Worm (Caenorhabditis elegans) whole organism, L1 larva: Measurements from ENCODE around the gene str-159.

Source experiments
- C16A3.4 ChIP-seq: fragments of 150-350 bp; optimal IDR thresholded peaks from 2 replicates; lab custom pipeline; 2014; ENCODE audit warnings: missing biosample characterization, missing genetic modification characterization
- C34B4.2 ChIP-seq: sonication (generic microtip); optimal IDR thresholded peaks from 2 replicates; lab custom pipeline; 2017; ENCODE audit warnings: mild to moderate bottlenecking, missing genetic modification characterization, missing compliant biosample characterization
- Y116A8C.19 ChIP-seq: sonication (generic microtip); optimal IDR thresholded peaks from 2 replicates; lab custom pipeline; 2016; ENCODE audit warnings: missing compliant biosample characterization, missing genetic modification characterization, borderline replicate concordance
- aha-1 ChIP-seq: fragments of 150-350 bp; optimal IDR thresholded peaks from 2 replicates; lab custom pipeline; 2014; ENCODE audit warnings: missing biosample characterization, missing genetic modification characterization
- alr-1 ChIP-seq: fragments of 200-800 bp; sonication (Bioruptor generic); optimal IDR thresholded peaks from 2 replicates; lab custom pipeline; 2018; ENCODE audit warnings: borderline replicate concordance, mild to moderate bottlenecking, missing genetic modification characterization, missing compliant biosample characterization
- ceh-63 ChIP-seq: fragments of 200-800 bp; sonication (Bioruptor generic); optimal IDR thresholded peaks from 2 replicates; lab custom pipeline; 2018; ENCODE audit warnings: mild to moderate bottlenecking, missing genetic modification characterization, missing compliant biosample characterization
- ceh-88 ChIP-seq: fragments of 200-800 bp; sonication (Bioruptor generic); IDR thresholded peaks from 2 replicates; pipeline ENCODE4 v1.3.6; 2022; ENCODE audit warnings: missing genetic modification characterization, missing compliant biosample characterization
- ceh-90 ChIP-seq: sonication (generic microtip); optimal IDR thresholded peaks from 2 replicates; lab custom pipeline; 2016; ENCODE audit warnings: missing genetic modification characterization, missing compliant biosample characterization
- ces-1 ChIP-seq: fragments of 150-350 bp; optimal IDR thresholded peaks from 2 replicates; lab custom pipeline; 2014; ENCODE audit warnings: missing biosample characterization, missing genetic modification reagents, missing genetic modification characterization
- efl-1 ChIP-seq, 4 experiments: fragments of 150-350 bp; optimal IDR thresholded peaks in 3 of 4; peaks in 1 of 4; 1 replicate in 1 of 4; 2 replicates in 3 of 4; lab custom pipeline; 2014; ENCODE audit warnings: missing biosample characterization in 2 of 4, missing genetic modification characterization in 2 of 4, missing genetic modification reagents in 2 of 4
- egl-27 ChIP-seq, 2 experiments: fragments of 150-350 bp in 1 of 2; sonication (generic microtip); optimal IDR thresholded peaks; 3 replicates each; lab custom pipeline; 2017 to 2018; ENCODE audit warnings: missing biosample characterization in 2 of 2, missing genetic modification characterization in 2 of 2, missing genetic modification reagents in 2 of 2
- elt-2 ChIP-seq: sonication (generic microtip); optimal IDR thresholded peaks from 2 replicates; lab custom pipeline; 2016; ENCODE audit warnings: missing genetic modification characterization, mild to moderate bottlenecking, inconsistent platforms, missing compliant biosample characterization, missing genetic modification reagents
- fkh-10 ChIP-seq: sonication (generic microtip); optimal IDR thresholded peaks from 2 replicates; lab custom pipeline; 2017; ENCODE audit warnings: missing biosample characterization, missing genetic modification reagents, missing genetic modification characterization
- fkh-4 ChIP-seq: sonication (generic microtip); optimal IDR thresholded peaks from 2 replicates; lab custom pipeline; 2016; ENCODE audit warnings: missing compliant biosample characterization, missing genetic modification characterization, borderline replicate concordance
- hlh-17 ChIP-seq: fragments of 200-800 bp; sonication (Bioruptor generic); optimal IDR thresholded peaks from 2 replicates; lab custom pipeline; 2018; ENCODE audit warnings: missing genetic modification characterization, mild to moderate bottlenecking, missing compliant biosample characterization, moderate library complexity, borderline replicate concordance
- isw-1 ChIP-seq: fragments of 200-800 bp; sonication (Bioruptor generic); IDR thresholded peaks from 2 replicates; pipeline ENCODE4 v1.3.6; 2022; ENCODE audit warnings: missing genetic modification characterization, missing compliant biosample characterization
- lin-35 ChIP-seq, 2 experiments: fragments of 150-350 bp; optimal IDR thresholded peaks; 2 replicates each; lab custom pipeline; 2014; ENCODE audit warnings: missing biosample characterization in 2 of 2, missing genetic modification characterization in 2 of 2, missing genetic modification reagents in 2 of 2
- mab-9 ChIP-seq: fragments of 200-800 bp; sonication (Bioruptor generic); IDR thresholded peaks from 2 replicates; pipeline ENCODE4 v1.3.6; 2022; ENCODE audit warnings: missing genetic modification reagents, missing genetic modification characterization, missing compliant biosample characterization
- mdl-1 ChIP-seq, 2 experiments: fragments of 150-350 bp; optimal IDR thresholded peaks; 2 replicates each; lab custom pipeline; 2014 to 2017; ENCODE audit warnings: missing biosample characterization in 2 of 2, missing genetic modification characterization in 2 of 2, inconsistent platforms in 1 of 2
- nhr-12 ChIP-seq: sonication (generic microtip); optimal IDR thresholded peaks from 2 replicates; lab custom pipeline; 2017; ENCODE audit warnings: missing biosample characterization, missing genetic modification characterization
- nhr-20 ChIP-seq: sonication (generic microtip); optimal IDR thresholded peaks from 2 replicates; lab custom pipeline; 2016; ENCODE audit warnings: mild to moderate bottlenecking, missing genetic modification characterization, missing compliant biosample characterization
- nhr-28 ChIP-seq: fragments of 150-350 bp; optimal IDR thresholded peaks from 2 replicates; lab custom pipeline; 2014; ENCODE audit warnings: missing biosample characterization, missing genetic modification characterization
- nhr-47 ChIP-seq: sonication (generic microtip); optimal IDR thresholded peaks from 2 replicates; lab custom pipeline; 2016; ENCODE audit warnings: mild to moderate bottlenecking, missing genetic modification characterization, moderate library complexity, missing compliant biosample characterization
- nhr-71 ChIP-seq: sonication (generic microtip); optimal IDR thresholded peaks from 2 replicates; lab custom pipeline; 2016; ENCODE audit warnings: mild to moderate bottlenecking, missing genetic modification characterization, moderate library complexity, missing compliant biosample characterization
- nhr-84 ChIP-seq: sonication (generic microtip); optimal IDR thresholded peaks from 2 replicates; lab custom pipeline; 2017; ENCODE audit warnings: missing biosample characterization, missing genetic modification characterization
- nhr-90 ChIP-seq: sonication (generic microtip); optimal IDR thresholded peaks from 2 replicates; lab custom pipeline; 2016; ENCODE audit warnings: mild to moderate bottlenecking, missing genetic modification characterization, missing compliant biosample characterization; ENCODE audit not compliant: poor library complexity
- pag-3 ChIP-seq: sonication (generic microtip); optimal IDR thresholded peaks from 2 replicates; lab custom pipeline; 2017; ENCODE audit warnings: missing genetic modification characterization, mild to moderate bottlenecking, missing compliant biosample characterization, antibody characterized with exemption, borderline replicate concordance; ENCODE audit not compliant: insufficient read depth
- skn-1 ChIP-seq: fragments of 150-350 bp; optimal IDR thresholded peaks from 2 replicates; lab custom pipeline; 2014; ENCODE audit warnings: missing biosample characterization, missing genetic modification characterization
- snu-23 ChIP-seq: sonication (generic microtip); optimal IDR thresholded peaks from 2 replicates; lab custom pipeline; 2016; ENCODE audit warnings: missing genetic modification characterization, missing compliant biosample characterization
- sox-4 ChIP-seq: sonication (generic microtip); optimal IDR thresholded peaks from 2 replicates; lab custom pipeline; 2016; ENCODE audit warnings: missing genetic modification characterization, missing compliant biosample characterization
- sptf-1 ChIP-seq: fragments of 150-350 bp; optimal IDR thresholded peaks from 2 replicates; lab custom pipeline; 2014; ENCODE audit warnings: missing biosample characterization, missing genetic modification characterization
- tbx-2 ChIP-seq: sonication (generic microtip); optimal IDR thresholded peaks from 2 replicates; lab custom pipeline; 2016; ENCODE audit warnings: missing genetic modification characterization, missing compliant biosample characterization
- tlp-1 ChIP-seq: fragments of 150-350 bp; optimal IDR thresholded peaks from 2 replicates; lab custom pipeline; 2014; ENCODE audit warnings: missing biosample characterization, missing genetic modification characterization
- unc-30 ChIP-seq: sonication (generic microtip); optimal IDR thresholded peaks from 2 replicates; lab custom pipeline; 2017; ENCODE audit warnings: missing biosample characterization, missing genetic modification characterization
- unc-62 ChIP-seq: fragments of 150-350 bp; optimal IDR thresholded peaks from 2 replicates; lab custom pipeline; 2014; ENCODE audit warnings: missing biosample characterization, missing genetic modification reagents, missing genetic modification characterization
- unc-86 ChIP-seq: sonication (generic microtip); optimal IDR thresholded peaks from 2 replicates; lab custom pipeline; 2016; ENCODE audit warnings: missing genetic modification characterization, missing compliant biosample characterization
- unc-98 ChIP-seq: fragments of 200-800 bp; sonication (Bioruptor generic); IDR thresholded peaks from 2 replicates; pipeline ENCODE4 v1.3.6; 2022; ENCODE audit warnings: missing genetic modification characterization, missing compliant biosample characterization
- vab-15 ChIP-seq: sonication (generic microtip); optimal IDR thresholded peaks from 2 replicates; lab custom pipeline; 2017; ENCODE audit warnings: missing genotype, mild to moderate bottlenecking, missing genetic modification characterization, missing compliant biosample characterization
- zip-4 ChIP-seq: fragments of 200-800 bp; sonication (Bioruptor generic); optimal IDR thresholded peaks from 2 replicates; lab custom pipeline; 2018; ENCODE audit warnings: mild to moderate bottlenecking, missing genetic modification characterization, moderate library complexity, missing compliant biosample characterization

The str-159 gene

ce11 chrIV:4934103-4934502 lies 25.0 kb downstream of the str-159 start, which contains the start of gene str-153:
str-153 (plus strand) TSS chrIV:4934403.
- TF ChIP-seq snu-23 (GFP tag; lab: Kevin White, UChicago) (no peak), fkh-4 (tag; lab: Kevin White, UChicago) (no peak), efl-1 (optimal IDR thresholded peaks at IDR 0.05; lab: Kevin White, UChicago) (no peak), efl-1 (GFP tag; optimal IDR thresholded peaks at IDR 0.05 in 1 of 2; lab: Kevin White, UChicago) (no peak), Y116A8C.19 (no peak), sptf-1 (no peak), ces-1 (GFP tag; lab: Kevin White, UChicago) (no peak), vab-15 (tag; lab: Kevin White, UChicago) (no peak), aha-1 (tag; lab: Kevin White, UChicago) (no peak), nhr-28 (tag; lab: Kevin White, UChicago) (no peak), tlp-1 (tag; lab: Kevin White, UChicago) (no peak), mab-9 (GFP tag; lab: Robert Waterston, UW) (no peak), fkh-10 (GFP tag; lab: Kevin White, UChicago) (no peak), lin-35 (GFP tag; optimal IDR thresholded peaks at IDR 0.05; lab: Kevin White, UChicago) (no peak), nhr-47 (tag; lab: Kevin White, UChicago) (no peak), nhr-12 (tag; lab: Kevin White, UChicago) (no peak), nhr-90 (tag; lab: Kevin White, UChicago) (no peak), mdl-1 (tag; optimal IDR thresholded peaks at IDR 0.05; lab: Kevin White, UChicago) (no peak), unc-86 (tag; lab: Kevin White, UChicago) (no peak), ceh-88 (GFP tag; lab: Robert Waterston, UW) (no peak)

- TF ChIP-seq elt-2 (tag; lab: Kevin White, UChicago) (peak; percentile 56), sox-4 (tag; lab: Kevin White, UChicago) (no peak)
Measured at ce11 chrIV:4937647-4938046, 28.5 kb downstream of the str-159 start, which contains the start of gene fbxa-86. fbxa-86 (minus strand) TSS chrIV:4938013.

ce11 chrIV:4938664-4939063 lies 29.5 kb downstream of the str-159 start, which contains the start of gene str-168:
str-168 (plus strand) TSS chrIV:4938964.
- no peak for TF ChIP-seq skn-1 (tag; lab: Kevin White, UChicago)
- TF ChIP-seq nhr-84 (tag; lab: Kevin White, UChicago) = no peak
- TF ChIP-seq egl-27 (tag; optimal IDR thresholded peaks at IDR 0.05; lab: Kevin White, UChicago) = no peak
- no peak for TF ChIP-seq alr-1 (tag; lab: Kevin White, UChicago)
- TF ChIP-seq unc-98 = no peak
- TF ChIP-seq nhr-47 (tag; lab: Kevin White, UChicago) = no peak
- TF ChIP-seq tlp-1 (tag; lab: Kevin White, UChicago) = no peak

DNA sequence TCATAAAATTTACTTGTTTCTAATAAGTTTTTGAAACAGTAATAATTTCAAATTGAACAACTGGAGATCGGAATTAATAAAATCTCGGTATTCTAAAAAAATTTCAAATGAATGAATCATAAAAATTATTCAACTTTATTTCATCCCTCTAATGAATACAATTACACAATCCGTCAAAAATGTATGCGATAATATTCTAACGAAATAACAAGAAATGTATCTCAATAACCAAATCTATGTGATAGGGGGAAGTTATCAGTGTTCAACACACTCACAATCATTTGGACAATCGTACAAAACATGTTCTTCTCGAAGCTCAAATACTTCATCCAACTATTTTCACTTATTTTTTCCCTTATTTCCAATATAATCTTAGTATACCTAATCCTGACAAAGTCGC lies 32.5 kb downstream of the str-159 start, which contains the start of gene Y9C9A.5:
Y9C9A.5 (plus strand) TSS at position 301 of the 400 bp plus-strand sequence.
- TF ChIP-seq hlh-17 (GFP tag; lab: Kevin White, UChicago) = no peak
- TF ChIP-seq tbx-2 (tag; lab: Kevin White, UChicago) = no peak
- TF ChIP-seq zip-4 (GFP tag; lab: Kevin White, UChicago) = no peak
- no peak for TF ChIP-seq nhr-71
- no peak for TF ChIP-seq isw-1
- TF ChIP-seq C34B4.2 (tag; lab: Kevin White, UChicago) = no peak
- TF ChIP-seq nhr-20 (tag; lab: Kevin White, UChicago) = no peak
- TF ChIP-seq ceh-90 = no peak
- no peak for TF ChIP-seq unc-62
- no peak for TF ChIP-seq C16A3.4 (tag; lab: Kevin White, UChicago)
- no peak for TF ChIP-seq pag-3
- TF ChIP-seq ceh-63 (GFP tag; lab: Kevin White, UChicago) = no peak
- no peak for TF ChIP-seq mab-9 (GFP tag; lab: Robert Waterston, UW)
- no peak for TF ChIP-seq unc-30 (tag; lab: Kevin White, UChicago)
